Fruit fly (Drosophila melanogaster): Measurements from ENCODE around the gene rpk.

rpk gene

DNA sequence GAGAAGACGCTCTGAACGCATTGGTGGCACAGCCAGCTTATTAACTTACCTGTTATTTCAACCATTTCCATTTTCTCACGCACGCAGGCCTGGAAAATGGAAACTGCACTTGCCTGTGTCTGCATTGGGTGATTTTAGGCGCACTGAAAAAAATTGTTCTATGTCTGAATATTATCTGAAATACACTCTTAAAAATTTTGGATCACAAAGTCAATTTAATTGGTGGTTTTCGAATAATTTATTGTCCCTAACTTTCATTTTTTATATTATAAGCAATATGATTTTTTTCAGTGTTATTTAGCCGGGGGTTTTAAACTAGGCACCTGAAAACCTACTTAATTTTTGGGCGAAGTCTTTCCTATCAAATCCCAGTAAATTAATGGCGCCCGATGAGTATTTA is 17.3 kb downstream of the rpk start (continued):
- TF ChIP-seq Eip78C (GFP tag) (peak; percentile 93), CG8632 (GFP tag; optimal IDR thresholded peaks at IDR 0.05) (peak; percentile 26), spab (GFP tag; optimal IDR thresholded peaks at IDR 0.05) (peak; percentile 44), dsx (GFP tag; optimal IDR thresholded peaks at IDR 0.05; ENCODE audit: poor library complexity, severe bottlenecking) (peak; percentile 14), CG11294 (GFP tag; IDR thresholded peaks at IDR 0.05) (peak; percentile 64), CG32006 (GFP tag; optimal IDR thresholded peaks at IDR 0.05) (peak; percentile 78), CG31627 (GFP tag; optimal IDR thresholded peaks at IDR 0.05) (peak; percentile 22)

dm6 chr3R:4664199-4664598 is 18.4 kb downstream of the rpk start:
- no peak for TF ChIP-seq CG6792 (GFP tag; optimal IDR thresholded peaks at IDR 0.05)
- no peak for TF ChIP-seq CG6163 (GFP tag; IDR thresholded peaks at IDR 0.05)
- TF ChIP-seq Eip78C (GFP tag): no peak
- TF ChIP-seq CG3919 (GFP tag; optimal IDR thresholded peaks at IDR 0.05): no peak
- TF ChIP-seq Blimp-1 (GFP tag; optimal IDR thresholded peaks at IDR 0.05): no peak
- TF ChIP-seq Eip93F (GFP tag; optimal IDR thresholded peaks at IDR 0.05): no peak
- TF ChIP-seq salr (GFP tag; optimal IDR thresholded peaks at IDR 0.05): no peak
- no peak for TF ChIP-seq CG31627 (GFP tag; optimal IDR thresholded peaks at IDR 0.05)
- no peak for TF ChIP-seq acj6 (GFP tag; optimal IDR thresholded peaks at IDR 0.05)
- no peak for TF ChIP-seq CG16779 (tag; optimal IDR thresholded peaks at IDR 0.05)
- TF ChIP-seq Ets96B (tag; optimal IDR thresholded peaks at IDR 0.05): no peak
- no peak for TF ChIP-seq CG11294 (GFP tag; IDR thresholded peaks at IDR 0.05)
- TF ChIP-seq Hr39 (GFP tag; optimal IDR thresholded peaks at IDR 0.05): no peak
- no peak for TF ChIP-seq Smox (GFP tag; optimal IDR thresholded peaks at IDR 0.05)
- TF ChIP-seq ss (GFP tag; optimal IDR thresholded peaks at IDR 0.05): no peak
- TF ChIP-seq spab (GFP tag; optimal IDR thresholded peaks at IDR 0.05): no peak
- no peak for TF ChIP-seq CG6276 (GFP tag; optimal IDR thresholded peaks at IDR 0.05)
- no peak for TF ChIP-seq CG8632 (GFP tag; optimal IDR thresholded peaks at IDR 0.05)
- TF ChIP-seq fd85E (GFP tag; optimal IDR thresholded peaks at IDR 0.05): no peak
- no peak for TF ChIP-seq vri (GFP tag; optimal IDR thresholded peaks at IDR 0.05)

DNA sequence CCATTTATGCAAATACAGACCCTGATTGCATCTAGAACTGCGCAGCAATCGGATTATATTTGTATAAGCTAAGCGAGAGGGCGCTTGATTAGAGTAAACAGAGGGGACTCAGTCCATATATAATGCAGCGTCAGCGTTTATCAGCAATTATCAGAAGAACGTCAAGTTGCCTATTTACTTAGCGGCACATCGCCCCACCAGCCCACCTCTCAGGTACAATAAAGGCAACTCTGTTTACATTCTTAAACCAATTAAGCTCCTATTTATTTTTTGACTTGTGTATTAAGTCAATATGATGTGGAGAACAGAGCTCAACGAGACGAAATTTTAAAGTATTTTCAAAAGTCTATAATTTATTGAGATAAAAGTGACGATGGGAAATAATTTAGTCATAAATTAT is 19.2 kb downstream of the rpk start:
- peak; percentile 87 for TF ChIP-seq CG6808 (GFP tag; optimal IDR thresholded peaks at IDR 0.05)
- TF ChIP-seq salr (GFP tag; optimal IDR thresholded peaks at IDR 0.05): peak; percentile 46 to 84
- TF ChIP-seq Hr4 (GFP tag; optimal IDR thresholded peaks at IDR 0.05): peak; percentile 23
- peak; percentile 85 for TF ChIP-seq topi (GFP tag; optimal IDR thresholded peaks at IDR 0.05)
- TF ChIP-seq Eip78C (GFP tag): peak; percentile 97
- peak; percentile 83 for TF ChIP-seq CG16779 (tag; optimal IDR thresholded peaks at IDR 0.05)
- peak; percentile 68 for TF ChIP-seq Sox14 (GFP tag; optimal IDR thresholded peaks at IDR 0.05)
- TF ChIP-seq CG11762 (GFP tag; optimal IDR thresholded peaks at IDR 0.05; ENCODE audit: insufficient read depth): peak; percentile 85
- TF ChIP-seq Gug (GFP tag; IDR thresholded peaks at IDR 0.05): peak; percentile 50
- TF ChIP-seq net (GFP tag; optimal IDR thresholded peaks at IDR 0.05): peak; percentile 85
- TF ChIP-seq ss (GFP tag; optimal IDR thresholded peaks at IDR 0.05): peak; percentile 86 to 93
- peak; percentile 96 for TF ChIP-seq vri (GFP tag; optimal IDR thresholded peaks at IDR 0.05)
- TF ChIP-seq CG15336 (GFP tag; IDR thresholded peaks at IDR 0.05): peak; percentile 31; the same call in 1 of the 2 replicates
- TF ChIP-seq fkh (GFP tag; optimal IDR thresholded peaks at IDR 0.05): peak; percentile 95
- peak; percentile 79 for TF ChIP-seq eg (GFP tag; IDR thresholded peaks at IDR 0.05)
- TF ChIP-seq CG4318 (GFP tag; optimal IDR thresholded peaks at IDR 0.05): no peak
- peak; percentile 76 for TF ChIP-seq Hr38 (GFP tag; optimal IDR thresholded peaks at IDR 0.05)
- TF ChIP-seq CG34406 (GFP tag; optimal IDR thresholded peaks at IDR 0.05): peak; percentile 86
- TF ChIP-seq CG3919 (GFP tag; optimal IDR thresholded peaks at IDR 0.05): peak; percentile 87
- TF ChIP-seq Met (GFP tag; optimal IDR thresholded peaks at IDR 0.05): peak; percentile 82
- TF ChIP-seq CG3032 (tag; optimal IDR thresholded peaks at IDR 0.05): peak; percentile 81
- TF ChIP-seq fd85E (GFP tag; optimal IDR thresholded peaks at IDR 0.05): peak; percentile 50
- peak; percentile 82 for TF ChIP-seq achi (GFP tag; optimal IDR thresholded peaks at IDR 0.05)
- peak; percentile 54 for TF ChIP-seq Hr39 (GFP tag; optimal IDR thresholded peaks at IDR 0.05)
- peak; percentile 90 for TF ChIP-seq CG6792 (GFP tag; optimal IDR thresholded peaks at IDR 0.05)
- peak; percentile 75 for TF ChIP-seq Eip75B (GFP tag; optimal IDR thresholded peaks at IDR 0.05)
- TF ChIP-seq fd59A (GFP tag; optimal IDR thresholded peaks at IDR 0.05): peak; percentile 77
- no peak for TF ChIP-seq Eip93F (GFP tag; optimal IDR thresholded peaks at IDR 0.05)
- TF ChIP-seq CG7368 (GFP tag; optimal IDR thresholded peaks at IDR 0.05): peak; percentile 89
- TF ChIP-seq CG11902 (GFP tag; optimal IDR thresholded peaks at IDR 0.05): peak; percentile 16
- TF ChIP-seq CG8319 (GFP tag; optimal IDR thresholded peaks at IDR 0.05): peak; percentile 78
- TF ChIP-seq dac (GFP tag; optimal IDR thresholded peaks at IDR 0.05): no peak
- TF ChIP-seq CG8119 (GFP tag; IDR thresholded peaks at IDR 0.05): peak; percentile 63
- peak; percentile 92 for TF ChIP-seq CG8632 (GFP tag; optimal IDR thresholded peaks at IDR 0.05)
- peak; percentile 92 for TF ChIP-seq CG10631 (GFP tag; optimal IDR thresholded peaks at IDR 0.05)

Measured in whole organism, prepupa.